Worm (Caenorhabditis elegans): ENCODE measurements around the gene oac-55.

DNA sequence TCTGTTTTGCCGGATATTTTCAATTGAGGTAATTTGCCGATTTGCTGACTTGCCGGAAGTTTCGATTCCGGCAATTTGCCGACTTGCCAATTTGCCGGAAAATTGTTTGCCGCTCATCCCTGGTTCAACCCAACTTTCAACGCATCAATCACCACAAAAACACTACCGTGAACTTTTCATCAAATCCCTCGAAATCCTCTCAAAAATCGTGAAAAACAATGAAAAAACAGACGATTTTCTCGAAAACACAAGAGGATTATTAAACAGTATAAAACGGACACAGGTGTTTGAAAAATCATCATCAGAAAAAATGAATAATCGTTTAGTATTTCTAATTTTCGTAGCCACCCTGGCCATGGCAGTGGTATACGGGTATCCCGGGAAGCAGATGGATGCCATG is 6.0 kb downstream of the oac-55 start, which contains the start of gene Y39H10A.1:
- no peak for TF ChIP-seq lin-13 (GFP tag; optimal IDR thresholded peaks at IDR 0.05)
- TF ChIP-seq nhr-11 (tag; optimal IDR thresholded peaks at IDR 0.05) = no peak
- TF ChIP-seq nhr-237 (tag; optimal IDR thresholded peaks at IDR 0.05) = no peak
- no peak for TF ChIP-seq egl-27 (tag; optimal IDR thresholded peaks at IDR 0.05)
- no peak for TF ChIP-seq tbx-2 (tag; optimal IDR thresholded peaks at IDR 0.05)
- no peak for TF ChIP-seq jun-1 (tag; optimal IDR thresholded peaks at IDR 0.05)
- TF ChIP-seq aly-2 (tag; optimal IDR thresholded peaks at IDR 0.05) = no peak
- no peak for TF ChIP-seq blmp-1 (tag; optimal IDR thresholded peaks at IDR 0.05)
